Worm (Caenorhabditis elegans): ENCODE measurements around the gene C37H5.5.

Gene C37H5.5

ce11 chrV:4820601-4821000, 6.6 kb upstream of the C37H5.5 start:
- no peak for TF ChIP-seq sem-4 (tag; optimal IDR thresholded peaks at IDR 0.05)
- no peak for TF ChIP-seq elt-1 (tag; optimal IDR thresholded peaks at IDR 0.05)
- peak; percentile 15 for TF ChIP-seq fos-1 (tag; optimal IDR thresholded peaks at IDR 0.05)
- no peak for TF ChIP-seq Y55F3AM.14 (GFP tag; optimal IDR thresholded peaks at IDR 0.05)
- no peak for TF ChIP-seq mbf-1 (tag; optimal IDR thresholded peaks at IDR 0.05)
- no peak for TF ChIP-seq aly-2 (tag; optimal IDR thresholded peaks at IDR 0.05)
- TF ChIP-seq sma-3 (GFP tag; optimal IDR thresholded peaks at IDR 0.05): no peak
- TF ChIP-seq crh-2 (tag; optimal IDR thresholded peaks at IDR 0.05): peak; percentile 28
- no peak for TF ChIP-seq nhr-21 (tag; optimal IDR thresholded peaks at IDR 0.05)
- no peak for TF ChIP-seq ztf-11 (tag; optimal IDR thresholded peaks at IDR 0.05)
- no peak for TF ChIP-seq R02D3.7 (tag; optimal IDR thresholded peaks at IDR 0.05)
- no peak for TF ChIP-seq nhr-11 (tag; optimal IDR thresholded peaks at IDR 0.05)
- TF ChIP-seq ceh-16 (tag; optimal IDR thresholded peaks at IDR 0.05): no peak
- peak in 1 of 2 experiments; percentile 12 for TF ChIP-seq lsy-2 (tag; optimal IDR thresholded peaks at IDR 0.05)
- no peak for TF ChIP-seq blmp-1 (tag; optimal IDR thresholded peaks at IDR 0.05; ENCODE audit: insufficient read depth)
- no peak for TF ChIP-seq F13H6.1 (tag; optimal IDR thresholded peaks at IDR 0.05)
- no peak for TF ChIP-seq nhr-10 (tag; optimal IDR thresholded peaks at IDR 0.05)
- no peak for TF ChIP-seq ama-1 (optimal IDR thresholded peaks at IDR 0.05)
- no peak for TF ChIP-seq gmeb-1 (tag; optimal IDR thresholded peaks at IDR 0.05)
- peak; percentile 38 for TF ChIP-seq nhr-129 (tag; optimal IDR thresholded peaks at IDR 0.05)
- TF ChIP-seq ZK546.5 (tag; optimal IDR thresholded peaks at IDR 0.05): no peak
- TF ChIP-seq mab-5 (tag; optimal IDR thresholded peaks at IDR 0.05): no peak
- peak; percentile 32 for TF ChIP-seq nhr-25 (tag; optimal IDR thresholded peaks at IDR 0.05)
- TF ChIP-seq skn-1 (tag; optimal IDR thresholded peaks at IDR 0.05): no peak
- TF ChIP-seq egl-27 (tag; optimal IDR thresholded peaks at IDR 0.05): no peak
- TF ChIP-seq unc-62 (GFP tag; optimal IDR thresholded peaks at IDR 0.05): no peak
- TF ChIP-seq mdl-1 (tag; optimal IDR thresholded peaks at IDR 0.05): peak in 1 of 2 experiments; percentile 22
- TF ChIP-seq sma-9 (GFP tag; optimal IDR thresholded peaks at IDR 0.05): no peak
- no peak for TF ChIP-seq sma-9 (tag; optimal IDR thresholded peaks at IDR 0.05)
- no peak for TF ChIP-seq nhr-237 (tag; optimal IDR thresholded peaks at IDR 0.05)
- TF ChIP-seq lin-11 (tag; optimal IDR thresholded peaks at IDR 0.05): no peak
- TF ChIP-seq nhr-77 (tag; optimal IDR thresholded peaks at IDR 0.05): no peak
- no peak for TF ChIP-seq dmd-4 (tag; optimal IDR thresholded peaks at IDR 0.05)
- no peak for TF ChIP-seq alr-1 (tag; optimal IDR thresholded peaks at IDR 0.05)
- no peak for TF ChIP-seq ztf-1 (GFP tag; conservative IDR thresholded peaks at IDR 0.05)
- peak; percentile 50 for TF ChIP-seq ztf-4 (tag; optimal IDR thresholded peaks at IDR 0.05)
- TF ChIP-seq C34F6.9 (tag; optimal IDR thresholded peaks at IDR 0.05): peak; percentile 10

DNA sequence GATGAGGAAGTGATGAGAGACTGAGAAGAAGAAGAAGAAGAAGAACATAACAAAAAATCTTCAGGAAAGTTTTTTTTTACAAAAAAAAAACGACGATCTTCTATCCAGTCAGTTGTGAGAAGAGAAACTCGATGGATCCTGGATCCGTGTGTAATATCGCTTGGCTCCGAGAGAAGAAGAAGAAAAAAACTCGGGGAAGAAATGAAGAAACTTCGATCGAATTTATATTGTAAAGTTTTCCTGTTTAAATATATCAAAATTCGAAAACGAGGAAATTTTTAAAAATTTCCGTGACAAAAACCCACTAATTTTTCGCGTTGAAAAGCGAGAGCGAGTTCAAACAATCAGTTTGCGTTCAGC, 3.9 kb upstream of the C37H5.5 start, which contains the start of gene adss-1:
Gene adss-1, minus strand, starts transcription at position 101 of the 360 bp plus-strand sequence.
- TF ChIP-seq aly-2 (tag; optimal IDR thresholded peaks at IDR 0.05) (no peak), lsy-2 (tag; optimal IDR thresholded peaks at IDR 0.05) (no peak), mdl-1 (tag; optimal IDR thresholded peaks at IDR 0.05) (no peak), fos-1 (tag; optimal IDR thresholded peaks at IDR 0.05) (no peak), gmeb-1 (tag; optimal IDR thresholded peaks at IDR 0.05) (no peak), ztf-4 (tag; optimal IDR thresholded peaks at IDR 0.05) (no peak), C34F6.9 (tag; optimal IDR thresholded peaks at IDR 0.05) (no peak), ceh-82 (tag; optimal IDR thresholded peaks at IDR 0.05) (no peak), sma-3 (GFP tag; optimal IDR thresholded peaks at IDR 0.05) (no peak), sem-4 (tag; optimal IDR thresholded peaks at IDR 0.05) (no peak), nhr-21 (tag; optimal IDR thresholded peaks at IDR 0.05) (no peak), F13H6.1 (tag; optimal IDR thresholded peaks at IDR 0.05) (no peak), sma-9 (GFP tag; optimal IDR thresholded peaks at IDR 0.05) (no peak), sma-9 (tag; optimal IDR thresholded peaks at IDR 0.05) (no peak), elt-1 (tag; optimal IDR thresholded peaks at IDR 0.05) (no peak), R02D3.7 (tag; optimal IDR thresholded peaks at IDR 0.05) (no peak), unc-39 (tag; optimal IDR thresholded peaks at IDR 0.05) (no peak), ceh-16 (tag; optimal IDR thresholded peaks at IDR 0.05) (no peak), skn-1 (tag; optimal IDR thresholded peaks at IDR 0.05) (no peak), ZK546.5 (tag; optimal IDR thresholded peaks at IDR 0.05) (no peak), peb-1 (tag; optimal IDR thresholded peaks at IDR 0.05) (no peak)

ce11 chrV:4823683-4824391, 3.3 kb upstream of the C37H5.5 start:
- peak; percentile 29 for TF ChIP-seq gmeb-1 (tag; optimal IDR thresholded peaks at IDR 0.05)
- TF ChIP-seq nhr-23 (tag; optimal IDR thresholded peaks at IDR 0.05): no peak
- no peak for TF ChIP-seq fos-1 (tag; optimal IDR thresholded peaks at IDR 0.05)
- peak; percentile 51 for TF ChIP-seq nhr-25 (tag; optimal IDR thresholded peaks at IDR 0.05)
- TF ChIP-seq unc-39 (tag; optimal IDR thresholded peaks at IDR 0.05): no peak
- TF ChIP-seq lsy-2 (tag; optimal IDR thresholded peaks at IDR 0.05): peak in 1 of 2 experiments; percentile 30
- peak; percentile 64 for TF ChIP-seq lin-13 (GFP tag; optimal IDR thresholded peaks at IDR 0.05)
- no peak for TF ChIP-seq dmd-4 (tag; optimal IDR thresholded peaks at IDR 0.05)
- peak; percentile 54 for TF ChIP-seq ama-1 (optimal IDR thresholded peaks at IDR 0.05)
- no peak for TF ChIP-seq zag-1 (tag; optimal IDR thresholded peaks at IDR 0.05)
- TF ChIP-seq ztf-4 (tag; optimal IDR thresholded peaks at IDR 0.05): peak; percentile 95
- TF ChIP-seq Y55F3AM.14 (GFP tag; optimal IDR thresholded peaks at IDR 0.05): peak; percentile 92
- peak; percentile 7 for TF ChIP-seq sma-3 (GFP tag; optimal IDR thresholded peaks at IDR 0.05)
- no peak for TF ChIP-seq mab-5 (tag; optimal IDR thresholded peaks at IDR 0.05)
- TF ChIP-seq crh-2 (tag; optimal IDR thresholded peaks at IDR 0.05): peak; percentile 33
- TF ChIP-seq C34F6.9 (tag; optimal IDR thresholded peaks at IDR 0.05): peak; percentile 47
- TF ChIP-seq unc-55 (GFP tag; optimal IDR thresholded peaks at IDR 0.05): peak; percentile 25
- TF ChIP-seq ZK546.5 (tag; optimal IDR thresholded peaks at IDR 0.05): no peak
- TF ChIP-seq nhr-129 (tag; optimal IDR thresholded peaks at IDR 0.05): peak; percentile 56

Data from whole organism, L2 larva.